Worm (Caenorhabditis elegans) whole organism, L2 larva: ENCODE data around the gene srw-136.

ENCODE experiments used
- ZK546.5 ChIP-seq: sonication (generic microtip); optimal IDR thresholded peaks from 2 replicates; lab custom pipeline; 2017; ENCODE audit warnings: missing biosample characterization, missing genetic modification characterization
- alr-1 ChIP-seq: fragments of 150-350 bp; optimal IDR thresholded peaks from 2 replicates; lab custom pipeline; 2014; ENCODE audit warnings: missing biosample characterization, missing genetic modification characterization
- ceh-16 ChIP-seq: fragments of 150-350 bp; optimal IDR thresholded peaks from 2 replicates; lab custom pipeline; 2014; ENCODE audit warnings: missing biosample characterization, missing genetic modification characterization
- ceh-82 ChIP-seq: fragments of 150-350 bp; optimal IDR thresholded peaks from 2 replicates; lab custom pipeline; 2014; ENCODE audit warnings: missing biosample characterization, missing genetic modification characterization
- elt-1 ChIP-seq: fragments of 150-350 bp; optimal IDR thresholded peaks from 2 replicates; lab custom pipeline; 2014; ENCODE audit warnings: missing biosample characterization, missing genetic modification characterization
- lin-11 ChIP-seq: fragments of 150-350 bp; sonication (generic microtip); optimal IDR thresholded peaks from 2 replicates; lab custom pipeline; 2014; ENCODE audit warnings: missing biosample characterization, missing genetic modification characterization, inconsistent platforms, mixed read lengths
- mdl-1 ChIP-seq, 2 experiments: fragments of 150-350 bp in 1 of 2; sonication (generic microtip) in 1 of 2; optimal IDR thresholded peaks; 2 replicates each; lab custom pipeline; 2017; ENCODE audit warnings: missing biosample characterization in 2 of 2, missing genetic modification characterization in 2 of 2
- nhr-12 ChIP-seq: fragments of 150-350 bp; optimal IDR thresholded peaks from 2 replicates; lab custom pipeline; 2014; ENCODE audit warnings: missing biosample characterization, missing genetic modification characterization
- nhr-6 ChIP-seq: fragments of 150-350 bp; optimal IDR thresholded peaks from 2 replicates; lab custom pipeline; 2014; ENCODE audit warnings: missing biosample characterization, missing genetic modification characterization
- nhr-77 ChIP-seq: fragments of 150-350 bp; optimal IDR thresholded peaks from 2 replicates; lab custom pipeline; 2014; ENCODE audit warnings: missing biosample characterization, missing genetic modification characterization
- skn-1 ChIP-seq: sonication (generic microtip); optimal IDR thresholded peaks from 2 replicates; lab custom pipeline; 2017; ENCODE audit warnings: missing biosample characterization, missing genetic modification characterization
- snpc-4 ChIP-seq: fragments of 150-350 bp; optimal IDR thresholded peaks from 2 replicates; lab custom pipeline; 2014; ENCODE audit warnings: missing biosample characterization, missing genetic modification characterization
- ztf-4 ChIP-seq: fragments of 150-350 bp; optimal IDR thresholded peaks from 2 replicates; lab custom pipeline; 2014; ENCODE audit warnings: missing biosample characterization, missing genetic modification characterization

DNA sequence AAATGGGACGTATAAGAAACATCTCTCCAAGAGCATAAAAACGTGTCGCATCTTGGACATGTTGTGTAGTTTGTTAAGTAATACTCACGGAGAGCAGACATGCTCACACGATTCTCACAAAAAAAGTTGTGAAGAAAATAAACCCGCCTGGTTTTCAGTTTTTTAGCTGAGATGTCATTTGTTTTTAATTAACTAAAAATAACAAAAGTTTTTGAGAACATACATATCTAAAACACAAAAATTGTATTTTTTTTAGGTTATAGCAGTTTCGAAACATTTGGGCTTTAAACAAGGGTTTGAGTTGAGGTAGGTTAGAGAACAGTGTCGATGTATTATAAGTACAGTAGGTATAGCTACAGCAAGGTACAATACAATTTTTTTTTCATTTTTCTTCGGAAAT is 45.6 kb downstream of the srw-136 start, which contains the start of gene srh-88:
- no peak for TF ChIP-seq skn-1 (tag; lab: Kevin White, UChicago)
- TF ChIP-seq nhr-77, result no peak
- TF ChIP-seq elt-1 (tag; lab: Kevin White, UChicago), result no peak
- TF ChIP-seq snpc-4 (tag; lab: Kevin White, UChicago), result no peak
- TF ChIP-seq lin-11 (tag; lab: Kevin White, UChicago), result no peak
- TF ChIP-seq nhr-12 (tag; lab: Kevin White, UChicago), result no peak
- no peak for TF ChIP-seq ZK546.5 (tag; lab: Kevin White, UChicago)
- TF ChIP-seq alr-1 (tag; lab: Kevin White, UChicago), result no peak
- TF ChIP-seq ceh-16 (tag; lab: Kevin White, UChicago), result no peak
- no peak for TF ChIP-seq mdl-1 (tag; optimal IDR thresholded peaks at IDR 0.05; lab: Kevin White, UChicago)
- TF ChIP-seq nhr-6 (tag; lab: Kevin White, UChicago), result no peak
- no peak for TF ChIP-seq ceh-82 (tag; lab: Kevin White, UChicago)
- TF ChIP-seq ztf-4, result no peak
